Fruit fly (Drosophila melanogaster) ovary, adult (tissue): ENCODE measurements around the gene CG9550.

Source experiments
- CG17801 ChIP-seq: fragments of 200-800 bp; optimal IDR thresholded peaks from 2 replicates; lab custom pipeline; 2019; ENCODE audit warnings: missing biosample characterization, mild to moderate bottlenecking, missing genetic modification characterization, moderate library complexity; ENCODE audit not compliant: partially characterized antibody

Gene CG9550

dm6 chr2L:6496753-6497152 lies at the start of gene CG9550:
TSS of gene CG9550 (plus strand) at chr2L:6497053.
- no peak for TF ChIP-seq CG17801 (GFP tag; lab: Kevin White, UChicago)

DNA sequence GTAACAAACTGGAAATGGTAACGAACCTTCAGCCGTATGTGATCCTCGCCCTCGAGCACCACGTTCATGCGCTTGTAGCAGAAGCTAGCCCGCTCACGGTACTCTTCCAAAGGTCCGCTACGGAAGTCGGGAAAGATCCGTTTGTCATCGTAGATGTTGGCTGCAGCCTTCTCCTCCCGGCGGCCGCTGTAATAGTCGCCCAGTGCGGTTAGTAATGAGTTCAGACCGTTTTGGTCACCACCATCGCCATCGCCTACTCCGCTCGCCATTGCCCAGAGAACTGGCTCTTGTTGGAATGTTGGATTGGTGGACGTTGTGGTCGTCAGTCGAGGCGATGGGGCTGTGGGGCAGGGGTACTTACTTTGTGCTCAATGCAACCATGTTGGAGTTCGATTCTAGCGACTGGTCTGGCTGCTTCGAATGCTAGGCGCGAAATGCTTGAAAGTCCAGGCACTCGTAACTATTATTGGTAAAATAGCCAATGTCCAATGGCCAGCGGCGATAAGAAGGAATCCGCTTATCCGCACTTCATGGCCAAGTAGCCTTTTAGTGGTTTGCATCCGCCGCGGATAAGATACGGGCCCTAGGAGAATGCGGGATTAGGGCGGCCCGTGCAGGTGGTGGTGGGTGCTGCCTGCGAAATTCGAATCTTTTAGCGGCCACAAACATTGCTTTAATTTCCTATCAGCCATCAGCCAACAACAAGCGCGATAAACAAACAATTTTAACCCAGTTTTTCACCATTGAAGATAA lies 49.1 kb upstream of the CG9550 start:
- TF ChIP-seq CG17801 (GFP tag; lab: Kevin White, UChicago) = no peak

- no peak for TF ChIP-seq CG17801 (GFP tag; lab: Kevin White, UChicago)
Observed at dm6 chr2L:6448334-6448703, 48.5 kb upstream of the CG9550 start, which contains the start of gene Acox3. TSS of gene Acox3 (minus strand) at chr2L:6448403.

- no peak for TF ChIP-seq CG17801 (GFP tag; lab: Kevin White, UChicago)
Observed at dm6 chr2L:6449753-6450152, 47.1 kb upstream of the CG9550 start.

DNA sequence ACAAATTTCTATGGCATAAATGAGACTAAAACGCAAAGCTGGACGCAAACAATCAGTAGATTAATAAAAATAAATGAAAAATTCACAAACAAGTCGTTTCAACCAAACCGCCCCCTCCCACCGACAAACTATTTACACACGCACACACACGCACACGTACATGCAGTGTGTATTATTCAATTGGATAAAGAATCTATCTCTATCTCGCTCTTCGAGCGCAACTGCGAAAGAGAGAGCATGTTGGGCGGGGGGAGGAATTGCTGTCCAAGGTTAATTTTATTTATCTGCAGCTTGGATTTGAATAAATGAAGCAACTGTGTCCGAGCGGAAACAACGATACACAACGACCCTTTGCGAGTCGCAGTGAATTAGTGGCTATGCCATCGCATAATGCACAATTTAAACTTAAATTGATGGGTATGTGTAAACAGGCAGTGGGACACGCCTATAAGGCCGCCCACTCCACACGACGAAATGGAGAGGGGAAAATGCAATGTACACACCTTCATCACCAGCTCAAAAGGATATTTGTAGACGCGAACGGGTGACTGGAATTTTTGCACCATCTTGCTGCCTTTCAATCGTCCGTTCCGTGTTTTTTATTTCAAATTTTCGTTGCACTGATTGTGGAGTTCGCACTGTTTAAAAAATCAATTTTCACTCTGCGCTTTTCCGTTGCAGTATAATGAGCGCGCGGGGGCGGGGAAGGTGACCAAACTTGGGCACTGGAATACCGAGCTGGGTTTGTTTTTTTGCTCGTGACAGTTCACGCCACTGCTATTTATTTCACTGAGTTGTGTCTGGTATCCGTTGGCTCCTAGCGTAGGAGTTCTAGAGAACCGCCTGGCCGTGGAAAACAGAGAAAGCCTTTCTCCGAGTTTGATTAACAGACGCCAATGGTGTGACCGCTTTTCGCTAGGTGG lies 41.6 kb upstream of the CG9550 start, which contains the start of gene retm:
TSS of gene retm (minus strand) at position 898 of the 923 bp plus-strand sequence.
- no peak for TF ChIP-seq CG17801 (GFP tag; lab: Kevin White, UChicago)

dm6 chr2L:6455955-6456599 lies 40.8 kb upstream of the CG9550 start, which contains the start of gene frj:
TSS of gene frj (plus strand) at chr2L:6456052.
- no peak for TF ChIP-seq CG17801 (GFP tag; lab: Kevin White, UChicago)

dm6 chr2L:6457583-6457982 lies 39.3 kb upstream of the CG9550 start:
- TF ChIP-seq CG17801 (GFP tag; lab: Kevin White, UChicago) = no peak

DNA sequence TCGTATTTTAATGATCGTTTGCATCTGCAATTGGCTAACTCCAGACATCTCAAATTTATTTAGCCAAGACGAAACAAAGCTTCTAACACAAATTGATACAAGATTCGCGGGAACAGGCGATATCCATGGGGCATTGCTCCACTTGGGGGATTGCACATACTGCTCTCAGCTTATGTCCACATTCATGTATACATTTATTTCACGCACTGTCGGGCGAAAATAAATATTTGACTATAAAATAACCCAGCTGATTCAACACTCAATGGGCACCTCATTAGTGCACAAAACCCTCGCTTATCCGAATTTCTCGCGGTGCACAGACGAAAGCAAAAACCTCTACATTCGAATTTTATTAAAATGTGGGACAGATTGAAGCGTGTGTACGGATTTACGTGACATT lies 35.4 kb upstream of the CG9550 start:
- TF ChIP-seq CG17801 (GFP tag; lab: Kevin White, UChicago) = no peak

dm6 chr2L:6462259-6462658 lies 34.6 kb upstream of the CG9550 start:
- no peak for TF ChIP-seq CG17801 (GFP tag; lab: Kevin White, UChicago)

DNA sequence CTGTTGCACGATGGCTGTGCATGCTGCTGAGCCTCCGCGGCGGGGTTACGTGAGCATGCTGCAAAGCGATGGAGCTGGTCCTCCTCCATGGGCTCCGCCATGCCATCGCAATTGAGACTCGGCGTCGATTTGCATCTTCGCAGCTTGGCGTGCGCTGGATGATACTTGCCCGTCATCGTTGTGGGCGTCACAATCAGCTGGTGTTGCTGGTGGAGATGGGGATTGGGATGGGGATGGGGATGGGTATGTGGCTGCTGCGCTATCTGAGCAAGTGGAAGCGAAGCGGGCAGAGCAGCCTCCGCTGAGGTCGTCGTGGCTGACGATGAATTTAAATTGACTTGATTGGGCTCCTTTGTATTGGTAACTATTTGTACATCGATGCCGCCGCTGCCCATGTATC lies 33.5 kb upstream of the CG9550 start:
- TF ChIP-seq CG17801 (GFP tag; lab: Kevin White, UChicago) = no peak

- no peak for TF ChIP-seq CG17801 (GFP tag; lab: Kevin White, UChicago)
Observed at dm6 chr2L:6464270-6464669, 32.6 kb upstream of the CG9550 start.

dm6 chr2L:6464780-6465179 lies 32.1 kb upstream of the CG9550 start:
- TF ChIP-seq CG17801 (GFP tag; lab: Kevin White, UChicago) = no peak

- no peak for TF ChIP-seq CG17801 (GFP tag; lab: Kevin White, UChicago)
Observed at dm6 chr2L:6465497-6465896, 31.4 kb upstream of the CG9550 start, which contains the start of gene Rchy1. TSS of gene Rchy1 (minus strand) at chr2L:6465669.

- TF ChIP-seq CG17801 (GFP tag; lab: Kevin White, UChicago) = peak; percentile 41
Observed at dm6 chr2L:6467509-6467908, 29.3 kb upstream of the CG9550 start, which contains the start of gene HemK1. TSS of gene HemK1 (minus strand) at chr2L:6467698.
